Fruit fly (Drosophila melanogaster): ENCODE measurements around the gene CG9886.

- TF ChIP-seq tj (GFP tag; optimal IDR thresholded peaks at IDR 0.05), result no peak
- no peak for TF ChIP-seq Crg-1 (GFP tag; optimal IDR thresholded peaks at IDR 0.05)
- no peak for TF ChIP-seq Hr96 (GFP tag; optimal IDR thresholded peaks at IDR 0.05)
- no peak for TF ChIP-seq CG33017 (tag; optimal IDR thresholded peaks at IDR 0.05)
- TF ChIP-seq Clk (GFP tag; optimal IDR thresholded peaks at IDR 0.05), result no peak
- no peak for TF ChIP-seq toe (GFP tag; optimal IDR thresholded peaks at IDR 0.05)
These were observed 7.5 kb downstream of the CG9886 start, which contains the start of gene dpp for dm6 chr2L:2428209-2428488.

Data from whole organism, adult.